Worm (Caenorhabditis elegans): ENCODE data around the gene Y43B11AR.3.

ce11 chrIV:7062697-7063096 is 20.8 kb downstream of the Y43B11AR.3 start:
- TF ChIP-seq ztf-4 (tag; optimal IDR thresholded peaks at IDR 0.05) (no peak), zag-1 (tag; optimal IDR thresholded peaks at IDR 0.05) (no peak), elt-3 (tag; optimal IDR thresholded peaks at IDR 0.05) (no peak), unc-62 (GFP tag; optimal IDR thresholded peaks at IDR 0.05) (no peak), egl-13 (tag; optimal IDR thresholded peaks at IDR 0.05) (no peak), snpc-4 (tag; optimal IDR thresholded peaks at IDR 0.05) (no peak), efl-1 (optimal IDR thresholded peaks at IDR 0.05) (no peak), efl-1 (GFP tag; optimal IDR thresholded peaks at IDR 0.05 in 1 of 2) (no peak), jun-1 (tag; optimal IDR thresholded peaks at IDR 0.05) (no peak), dpl-1 (GFP tag; optimal IDR thresholded peaks at IDR 0.05) (no peak)

All from whole organism, L1 larva.